Fruit fly (Drosophila melanogaster): Measurements from ENCODE around the gene Nup153.

The Nup153 gene

DNA sequence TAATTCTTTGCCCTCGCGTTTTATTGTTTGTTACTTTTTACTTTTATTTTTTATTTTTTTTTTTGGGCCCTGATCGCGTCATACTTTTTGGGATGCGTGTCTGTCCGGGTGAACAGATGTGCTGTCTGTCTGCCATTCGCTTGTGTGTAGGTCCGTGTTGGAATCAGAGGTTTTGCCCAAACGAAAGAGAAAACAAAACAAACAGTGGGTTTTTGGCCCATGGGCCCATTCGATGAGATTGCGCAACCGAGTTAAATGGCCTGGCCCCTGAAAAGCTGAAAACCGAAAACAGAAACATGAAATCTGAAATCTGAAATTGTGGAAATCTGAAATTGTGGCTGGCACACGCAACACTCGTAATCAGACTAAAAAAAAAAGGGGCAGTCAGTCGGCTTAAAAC lies 46.4 kb downstream of the Nup153 start:
- TF ChIP-seq Eip78C (GFP tag) (peak; percentile 38), CG11294 (GFP tag; IDR thresholded peaks at IDR 0.05) (no peak), dsx (GFP tag; optimal IDR thresholded peaks at IDR 0.05; ENCODE audit: poor library complexity, severe bottlenecking) (no peak), vri (GFP tag; optimal IDR thresholded peaks at IDR 0.05) (peak; percentile 76), Blimp-1 (GFP tag; optimal IDR thresholded peaks at IDR 0.05) (peak; percentile 66), CG3919 (GFP tag; optimal IDR thresholded peaks at IDR 0.05) (no peak), CG31627 (GFP tag; optimal IDR thresholded peaks at IDR 0.05) (no peak), CG10631 (GFP tag; optimal IDR thresholded peaks at IDR 0.05) (no peak), fd59A (GFP tag; optimal IDR thresholded peaks at IDR 0.05) (no peak), CG6792 (GFP tag; optimal IDR thresholded peaks at IDR 0.05) (no peak)

DNA sequence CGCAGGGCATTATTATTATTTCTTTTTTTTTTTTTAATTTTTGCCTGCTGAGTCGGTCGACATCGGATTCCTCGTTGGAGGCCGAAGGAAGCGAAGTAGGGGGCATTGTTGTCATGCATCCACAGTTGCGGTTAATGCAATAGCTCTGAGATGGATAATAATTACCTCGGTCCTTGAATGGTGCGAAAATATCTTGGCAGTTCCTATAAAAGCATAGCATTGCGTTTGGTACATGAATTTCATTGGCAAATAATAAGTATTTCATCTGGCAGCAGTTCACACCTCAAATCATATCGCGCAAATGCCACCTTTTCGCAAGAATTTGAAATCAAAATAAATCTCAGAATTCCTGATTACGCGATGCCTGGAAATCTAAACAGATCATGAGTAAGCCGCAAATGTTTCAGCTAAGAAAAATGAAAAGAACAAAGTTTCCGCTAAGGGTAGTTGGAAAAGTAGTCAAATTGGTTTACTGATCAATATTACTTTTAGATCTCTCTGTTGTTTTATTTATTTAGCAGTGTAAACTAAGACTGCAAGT lies 48.1 kb downstream of the Nup153 start:
- TF ChIP-seq Sox14 (GFP tag; optimal IDR thresholded peaks at IDR 0.05) (peak; percentile 28), Ets96B (tag; optimal IDR thresholded peaks at IDR 0.05) (no peak), Sox102F (GFP tag; optimal IDR thresholded peaks at IDR 0.05) (peak; percentile 22), CG8119 (GFP tag; IDR thresholded peaks at IDR 0.05) (no peak), spab (GFP tag; optimal IDR thresholded peaks at IDR 0.05) (peak; percentile 5), acj6 (GFP tag; optimal IDR thresholded peaks at IDR 0.05) (peak; percentile 20), Hr4 (GFP tag; optimal IDR thresholded peaks at IDR 0.05) (no peak), CG6808 (GFP tag; optimal IDR thresholded peaks at IDR 0.05) (no peak), CG6854 (GFP tag; optimal IDR thresholded peaks at IDR 0.05) (no peak), dsx (GFP tag; optimal IDR thresholded peaks at IDR 0.05; ENCODE audit: poor library complexity, severe bottlenecking) (no peak), Eip75B (GFP tag; optimal IDR thresholded peaks at IDR 0.05) (peak; percentile 55), CG32006 (GFP tag; optimal IDR thresholded peaks at IDR 0.05) (peak; percentile 46), net (GFP tag; optimal IDR thresholded peaks at IDR 0.05) (no peak), Blimp-1 (GFP tag; optimal IDR thresholded peaks at IDR 0.05) (no peak), Eip78C (GFP tag) (peak; percentile 82), CG15336 (GFP tag; IDR thresholded peaks at IDR 0.05) (no peak), topi (GFP tag; optimal IDR thresholded peaks at IDR 0.05) (peak; percentile 33), dac (GFP tag; optimal IDR thresholded peaks at IDR 0.05) (no peak), CG10669 (GFP tag; optimal IDR thresholded peaks at IDR 0.05) (peak; percentile 12), Gug (GFP tag; IDR thresholded peaks at IDR 0.05) (no peak), CG3919 (GFP tag; optimal IDR thresholded peaks at IDR 0.05) (peak; percentile 1), ss (GFP tag; optimal IDR thresholded peaks at IDR 0.05) (peak in 1 of 2 experiments; percentile 20), Met (GFP tag; optimal IDR thresholded peaks at IDR 0.05) (peak; percentile 42), fd85E (GFP tag; optimal IDR thresholded peaks at IDR 0.05) (no peak), CG3032 (tag; optimal IDR thresholded peaks at IDR 0.05) (peak; percentile 19), svp (GFP tag) (peak; percentile 81), eg (GFP tag; IDR thresholded peaks at IDR 0.05) (no peak), CG9139 (GFP tag; optimal IDR thresholded peaks at IDR 0.05) (no peak), Ets21C (GFP tag; optimal IDR thresholded peaks at IDR 0.05) (peak; percentile 31), fd59A (GFP tag; optimal IDR thresholded peaks at IDR 0.05) (peak; percentile 28), CG10631 (GFP tag; optimal IDR thresholded peaks at IDR 0.05) (peak; percentile 31), Sox15 (GFP tag; optimal IDR thresholded peaks at IDR 0.05) (peak; percentile 49), CG31627 (GFP tag; optimal IDR thresholded peaks at IDR 0.05) (peak; percentile 55), vri (GFP tag; optimal IDR thresholded peaks at IDR 0.05) (no peak), CG7368 (GFP tag; optimal IDR thresholded peaks at IDR 0.05) (no peak), CG8632 (GFP tag; optimal IDR thresholded peaks at IDR 0.05) (peak; percentile 15), esn (GFP tag; optimal IDR thresholded peaks at IDR 0.05) (peak; percentile 67), CG11902 (GFP tag; optimal IDR thresholded peaks at IDR 0.05) (no peak), cyc (GFP tag; optimal IDR thresholded peaks at IDR 0.05) (peak; percentile 31), Smox (GFP tag; optimal IDR thresholded peaks at IDR 0.05) (peak; percentile 37), Eip93F (GFP tag; optimal IDR thresholded peaks at IDR 0.05) (no peak), OdsH (GFP tag; optimal IDR thresholded peaks at IDR 0.05) (peak; percentile 30), lz (GFP tag; optimal IDR thresholded peaks at IDR 0.05) (peak; percentile 56), Hr39 (GFP tag; optimal IDR thresholded peaks at IDR 0.05) (peak; percentile 64), salr (GFP tag; optimal IDR thresholded peaks at IDR 0.05) (peak in 1 of 2 experiments; percentile 22), CG16779 (tag; optimal IDR thresholded peaks at IDR 0.05) (no peak), pdm3 (GFP tag; optimal IDR thresholded peaks at IDR 0.05) (peak; percentile 49)
